Worm (Caenorhabditis elegans) whole organism, L3 larva: ENCODE results near the gene B0250.18.

Source experiments
- R02D3.7 ChIP-seq: fragments of 150-350 bp; optimal IDR thresholded peaks from 2 replicates; lab custom pipeline; 2014; ENCODE audit warnings: missing biosample characterization, missing genetic modification characterization
- ZK546.5 ChIP-seq: sonication (generic microtip); optimal IDR thresholded peaks from 2 replicates; lab custom pipeline; 2017; ENCODE audit warnings: missing biosample characterization, missing genetic modification characterization
- aly-2 ChIP-seq: fragments of 150-350 bp; optimal IDR thresholded peaks from 2 replicates; lab custom pipeline; 2014; ENCODE audit warnings: missing biosample characterization, missing genetic modification characterization
- ama-1 ChIP-seq: fragments of 150-350 bp; optimal IDR thresholded peaks from 2 replicates; lab custom pipeline; 2018
- ceh-16 ChIP-seq: sonication (generic microtip); optimal IDR thresholded peaks from 2 replicates; lab custom pipeline; 2017; ENCODE audit warnings: missing biosample characterization, missing genetic modification characterization
- ceh-28 ChIP-seq: fragments of 150-350 bp; optimal IDR thresholded peaks from 2 replicates; lab custom pipeline; 2014; ENCODE audit warnings: missing biosample characterization, missing genetic modification reagents, missing genetic modification characterization
- ceh-82 ChIP-seq: fragments of 150-350 bp; optimal IDR thresholded peaks from 2 replicates; lab custom pipeline; 2014; ENCODE audit warnings: missing biosample characterization, missing genetic modification characterization
- ceh-9 ChIP-seq: sonication (generic microtip); optimal IDR thresholded peaks from 2 replicates; lab custom pipeline; 2018; ENCODE audit warnings: missing biosample characterization, missing genetic modification characterization
- daf-12 ChIP-seq: fragments of 150-350 bp; optimal IDR thresholded peaks from 2 replicates; lab custom pipeline; 2014; ENCODE audit warnings: missing biosample characterization, missing genetic modification reagents, missing genetic modification characterization
- egl-27 ChIP-seq: sonication (generic microtip); optimal IDR thresholded peaks from 4 replicates; lab custom pipeline; 2017; ENCODE audit warnings: missing biosample characterization, missing genetic modification reagents, missing genetic modification characterization
- egl-5 ChIP-seq: fragments of 150-350 bp; optimal IDR thresholded peaks from 2 replicates; lab custom pipeline; 2017; ENCODE audit warnings: missing biosample characterization, missing genetic modification reagents, missing genetic modification characterization, inconsistent platforms
- elt-1 ChIP-seq: fragments of 150-350 bp; optimal IDR thresholded peaks from 2 replicates; lab custom pipeline; 2014; ENCODE audit warnings: missing biosample characterization, missing genetic modification characterization
- elt-2 ChIP-seq: sonication (generic microtip); optimal IDR thresholded peaks from 2 replicates; lab custom pipeline; 2016; ENCODE audit warnings: missing genetic modification reagents, mild to moderate bottlenecking, missing genetic modification characterization, missing compliant biosample characterization
- elt-3 ChIP-seq, 3 experiments: fragments of 150-350 bp in 1 of 3; sonication (generic microtip) in 2 of 3; optimal IDR thresholded peaks; 2 replicates in 2 of 3; 4 replicates in 1 of 3; lab custom pipeline; 2014 to 2017; ENCODE audit warnings: missing biosample characterization in 3 of 3, missing genetic modification characterization in 3 of 3
- eor-1 ChIP-seq, 2 experiments: fragments of 150-350 bp; optimal IDR thresholded peaks; 2 replicates each; lab custom pipeline; 2014 to 2018; ENCODE audit warnings: missing biosample characterization in 2 of 2, missing genetic modification characterization in 2 of 2
- fkh-10 ChIP-seq: sonication (generic microtip); optimal IDR thresholded peaks from 2 replicates; lab custom pipeline; 2017; ENCODE audit warnings: missing biosample characterization, missing genetic modification reagents, missing genetic modification characterization
- fkh-2 ChIP-seq: fragments of 150-350 bp; optimal IDR thresholded peaks from 2 replicates; lab custom pipeline; 2014; ENCODE audit warnings: missing biosample characterization, missing genetic modification reagents, missing genetic modification characterization
- fos-1 ChIP-seq: fragments of 150-350 bp; optimal IDR thresholded peaks from 2 replicates; lab custom pipeline; 2014; ENCODE audit warnings: missing biosample characterization, missing genetic modification characterization
- jun-1 ChIP-seq: fragments of 150-350 bp; optimal IDR thresholded peaks from 2 replicates; lab custom pipeline; 2014; ENCODE audit warnings: missing biosample characterization, missing genetic modification reagents, missing genetic modification characterization
- lin-15B ChIP-seq: fragments of 150-350 bp; optimal IDR thresholded peaks from 2 replicates; lab custom pipeline; 2014; ENCODE audit warnings: missing biosample characterization, missing genetic modification characterization
- lin-39 ChIP-seq: fragments of 150-350 bp; optimal IDR thresholded peaks from 2 replicates; lab custom pipeline; 2018; ENCODE audit warnings: missing biosample characterization, missing genetic modification reagents, missing genetic modification characterization
- lsy-12 ChIP-seq: sonication (generic microtip); optimal IDR thresholded peaks from 2 replicates; lab custom pipeline; 2016; ENCODE audit warnings: mild to moderate bottlenecking, missing genetic modification characterization, missing compliant biosample characterization
- mdl-1 ChIP-seq: fragments of 150-350 bp; optimal IDR thresholded peaks from 2 replicates; lab custom pipeline; 2014; ENCODE audit warnings: missing biosample characterization, missing genetic modification characterization
- mml-1 ChIP-seq: fragments of 150-350 bp; sonication (generic microtip); optimal IDR thresholded peaks from 3 replicates; lab custom pipeline; 2014; ENCODE audit warnings: missing biosample characterization, missing genetic modification characterization
- nfya-1 ChIP-seq: sonication (generic microtip); optimal IDR thresholded peaks from 2 replicates; lab custom pipeline; 2017; ENCODE audit warnings: missing genetic modification characterization, mild to moderate bottlenecking, missing compliant biosample characterization, antibody characterized with exemption, moderate library complexity; ENCODE audit not compliant: insufficient read depth
- nhr-11 ChIP-seq: fragments of 150-350 bp; optimal IDR thresholded peaks from 2 replicates; lab custom pipeline; 2014; ENCODE audit warnings: missing biosample characterization, missing genetic modification characterization
- nhr-12 ChIP-seq: fragments of 150-350 bp; optimal IDR thresholded peaks from 2 replicates; lab custom pipeline; 2014; ENCODE audit warnings: missing biosample characterization, missing genetic modification characterization
- nhr-23 ChIP-seq: fragments of 150-350 bp; optimal IDR thresholded peaks from 2 replicates; lab custom pipeline; 2014; ENCODE audit warnings: missing biosample characterization, missing genetic modification reagents, missing genetic modification characterization
- nhr-25 ChIP-seq: sonication (generic microtip); optimal IDR thresholded peaks from 2 replicates; lab custom pipeline; 2017; ENCODE audit warnings: missing biosample characterization, missing genetic modification characterization
- nhr-28 ChIP-seq: fragments of 150-350 bp; optimal IDR thresholded peaks from 2 replicates; lab custom pipeline; 2014; ENCODE audit warnings: missing biosample characterization, missing genetic modification characterization
- nhr-43 ChIP-seq: sonication (generic microtip); optimal IDR thresholded peaks from 2 replicates; lab custom pipeline; 2016; ENCODE audit warnings: mild to moderate bottlenecking, missing genetic modification characterization, missing compliant biosample characterization; ENCODE audit not compliant: poor library complexity, severe bottlenecking
- nhr-76 ChIP-seq: fragments of 150-350 bp; sonication (generic microtip); optimal IDR thresholded peaks from 5 replicates; lab custom pipeline; 2014; ENCODE audit warnings: missing biosample characterization, missing genetic modification characterization
- nhr-77 ChIP-seq: fragments of 150-350 bp; optimal IDR thresholded peaks from 2 replicates; lab custom pipeline; 2014; ENCODE audit warnings: missing biosample characterization, missing genetic modification characterization
- pha-4 ChIP-seq: fragments of 150-350 bp; optimal IDR thresholded peaks from 2 replicates; lab custom pipeline; 2014; ENCODE audit warnings: missing biosample characterization, missing genetic modification reagents, missing genetic modification characterization
- pqm-1 ChIP-seq: fragments of 150-350 bp; optimal IDR thresholded peaks from 2 replicates; lab custom pipeline; 2017; ENCODE audit warnings: missing biosample characterization, missing genetic modification characterization, inconsistent platforms
- sea-2 ChIP-seq: fragments of 150-350 bp; sonication (generic microtip); optimal IDR thresholded peaks from 4 replicates; lab custom pipeline; 2014; ENCODE audit warnings: missing biosample characterization, missing genetic modification reagents, missing genetic modification characterization
- skn-1 ChIP-seq: fragments of 150-350 bp; optimal IDR thresholded peaks from 2 replicates; lab custom pipeline; 2014; ENCODE audit warnings: missing biosample characterization, missing genetic modification characterization
- snpc-4 ChIP-seq: fragments of 150-350 bp; optimal IDR thresholded peaks from 2 replicates; lab custom pipeline; 2014; ENCODE audit warnings: missing biosample characterization, missing genetic modification characterization
- tbx-2 ChIP-seq: sonication (generic microtip); optimal IDR thresholded peaks from 2 replicates; lab custom pipeline; 2016; ENCODE audit warnings: mild to moderate bottlenecking, missing genetic modification characterization, missing compliant biosample characterization
- unc-39 ChIP-seq: sonication (generic microtip); optimal IDR thresholded peaks from 4 replicates; lab custom pipeline; 2017; ENCODE audit warnings: missing biosample characterization, missing genetic modification characterization
- unc-62 ChIP-seq: fragments of 150-350 bp; sonication (generic microtip); optimal IDR thresholded peaks from 4 replicates; lab custom pipeline; 2014; ENCODE audit warnings: missing biosample characterization, missing genetic modification reagents, missing genetic modification characterization
- zag-1 ChIP-seq: fragments of 150-350 bp; optimal IDR thresholded peaks from 2 replicates; lab custom pipeline; 2014; ENCODE audit warnings: missing biosample characterization, missing genetic modification characterization
- ztf-4 ChIP-seq: fragments of 150-350 bp; optimal IDR thresholded peaks from 2 replicates; lab custom pipeline; 2014; ENCODE audit warnings: missing biosample characterization, missing genetic modification characterization

The B0250.18 gene

DNA sequence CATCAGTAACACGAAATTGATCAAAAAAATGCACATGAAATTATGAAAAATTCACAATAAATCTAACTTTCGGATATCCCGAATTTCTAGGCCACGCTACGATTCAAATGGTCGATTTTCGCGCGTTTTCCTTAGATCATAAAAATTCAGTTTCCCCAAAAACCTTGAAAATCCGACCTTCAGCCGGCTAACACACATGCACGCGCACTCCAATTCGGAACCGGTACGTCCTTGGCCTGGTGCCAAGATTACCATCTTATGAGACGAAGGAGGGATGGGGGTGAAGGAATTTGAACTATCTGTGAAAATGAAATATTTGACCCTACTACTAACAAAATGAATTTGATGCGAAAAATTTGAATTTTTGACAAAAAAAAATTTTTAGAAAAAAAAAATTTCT is 38.0 kb downstream of the B0250.18 start:
- TF ChIP-seq ama-1 (lab: Kevin White, UChicago) (no peak), elt-3 (tag; optimal IDR thresholded peaks at IDR 0.05; lab: Kevin White, UChicago) (no peak), nhr-23 (tag; lab: Kevin White, UChicago) (peak; percentile 60), nhr-11 (tag; lab: Kevin White, UChicago) (no peak), nhr-25 (tag; lab: Kevin White, UChicago) (peak; percentile 92), jun-1 (no peak), nhr-28 (no peak), elt-1 (tag; lab: Kevin White, UChicago) (peak; percentile 1)

DNA sequence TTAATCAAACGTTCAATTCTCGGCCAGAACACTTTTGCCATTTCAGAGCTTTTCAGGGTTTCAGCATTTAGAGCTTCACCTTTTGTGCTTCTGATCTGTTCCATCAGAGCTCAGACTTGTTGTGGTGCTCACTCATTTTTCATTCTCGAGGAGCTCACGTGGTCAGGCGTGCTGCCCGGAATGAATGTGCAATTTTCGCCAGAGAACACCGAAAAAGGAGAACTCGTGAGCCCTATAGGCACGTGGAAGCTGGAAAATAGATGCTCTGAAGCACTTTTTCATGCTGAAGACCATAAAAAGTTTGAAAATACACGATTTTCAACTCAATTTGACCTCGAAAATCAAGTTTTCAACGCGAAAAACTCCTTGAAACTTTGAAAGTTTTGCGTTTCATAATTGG is 41.1 kb downstream of the B0250.18 start:
- TF ChIP-seq ama-1 (lab: Kevin White, UChicago) (peak; percentile 47), R02D3.7 (tag; lab: Kevin White, UChicago) (no peak), skn-1 (tag; lab: Kevin White, UChicago) (no peak), nhr-25 (tag; lab: Kevin White, UChicago) (peak; percentile 3)

DNA sequence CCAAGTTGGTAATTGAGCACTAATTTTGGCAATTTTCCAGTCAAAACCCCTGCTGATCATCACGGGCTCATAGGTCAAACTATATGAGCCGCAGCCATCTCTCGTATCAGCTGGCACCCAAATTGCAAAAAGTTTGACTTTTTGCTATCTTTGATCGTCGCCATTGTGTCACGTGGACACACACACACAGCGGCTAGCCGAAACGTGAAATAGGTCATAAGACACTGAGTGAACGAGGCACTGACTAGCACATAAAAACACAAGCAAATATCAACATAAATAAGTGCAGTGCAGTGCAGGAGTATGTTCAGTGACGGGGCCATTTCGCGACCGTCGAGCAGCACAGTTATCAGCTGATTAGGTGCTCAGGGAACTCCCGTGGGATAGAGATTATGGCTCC is 41.9 kb downstream of the B0250.18 start:
- TF ChIP-seq nhr-76 (tag; lab: Kevin White, UChicago) (no peak), fos-1 (no peak), ceh-28 (tag; lab: Kevin White, UChicago) (peak; percentile 23), tbx-2 (no peak), lsy-12 (tag; lab: Kevin White, UChicago) (peak; percentile 8), egl-5 (tag; lab: Kevin White, UChicago) (peak; percentile 85), ceh-9 (tag; lab: Kevin White, UChicago) (no peak), R02D3.7 (tag; lab: Kevin White, UChicago) (no peak), nhr-25 (tag; lab: Kevin White, UChicago) (no peak), skn-1 (tag; lab: Kevin White, UChicago) (no peak), mml-1 (no peak), ama-1 (lab: Kevin White, UChicago) (peak; percentile 48), mdl-1 (tag; lab: Kevin White, UChicago) (peak; percentile 42), nhr-23 (tag; lab: Kevin White, UChicago) (peak; percentile 6), lin-15B (tag; lab: Kevin White, UChicago) (peak; percentile 32), pqm-1 (tag; lab: Kevin White, UChicago) (peak; percentile 85), fkh-2 (tag; lab: Kevin White, UChicago) (no peak), ceh-16 (tag; lab: Kevin White, UChicago) (no peak), nfya-1 (tag; lab: Kevin White, UChicago) (peak; percentile 11), ceh-82 (no peak), nhr-43 (tag; lab: Kevin White, UChicago) (peak; percentile 36), jun-1 (peak; percentile 86), nhr-28 (no peak), elt-1 (tag; lab: Kevin White, UChicago) (no peak), egl-27 (tag; lab: Kevin White, UChicago) (no peak), ztf-4 (tag; lab: Kevin White, UChicago) (no peak), eor-1 (tag; optimal IDR thresholded peaks at IDR 0.05; lab: Kevin White, UChicago) (no peak), ZK546.5 (tag; lab: Kevin White, UChicago) (no peak), elt-2 (tag; lab: Kevin White, UChicago) (peak; percentile 81), lin-39 (tag; lab: Kevin White, UChicago) (peak; percentile 51), snpc-4 (tag; lab: Kevin White, UChicago) (peak; percentile 12), pha-4 (tag; lab: Kevin White, UChicago) (peak; percentile 99), unc-39 (tag; lab: Kevin White, UChicago) (no peak)

DNA sequence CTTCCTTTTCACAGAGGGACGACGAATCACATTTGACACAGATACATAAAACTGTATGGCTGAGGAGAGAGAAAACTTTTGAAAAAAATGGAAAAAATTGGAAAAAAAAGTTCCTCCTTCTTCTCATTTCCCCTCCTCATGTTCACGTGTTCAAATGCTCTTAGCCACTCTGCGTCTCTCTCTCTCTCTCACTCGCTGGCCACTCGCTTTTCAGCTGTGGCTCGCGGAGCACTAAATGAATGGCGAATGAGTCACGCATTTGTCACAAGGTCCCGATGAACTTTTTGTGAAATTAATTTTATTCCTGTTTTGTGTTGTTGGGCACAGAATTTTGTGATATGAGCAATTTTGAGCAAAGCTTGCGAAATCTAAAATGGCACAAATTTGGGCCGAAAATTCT is 42.9 kb downstream of the B0250.18 start:
- TF ChIP-seq egl-5 (tag; lab: Kevin White, UChicago) (peak; percentile 75), fkh-2 (tag; lab: Kevin White, UChicago) (no peak), snpc-4 (tag; lab: Kevin White, UChicago) (no peak), lin-15B (tag; lab: Kevin White, UChicago) (peak; percentile 5), skn-1 (tag; lab: Kevin White, UChicago) (no peak), aly-2 (tag; lab: Kevin White, UChicago) (no peak), nhr-11 (tag; lab: Kevin White, UChicago) (no peak), unc-62 (GFP tag; lab: Kevin White, UChicago) (no peak), nhr-76 (tag; lab: Kevin White, UChicago) (no peak), ZK546.5 (tag; lab: Kevin White, UChicago) (no peak), fkh-10 (peak; percentile 28), lsy-12 (tag; lab: Kevin White, UChicago) (no peak), ztf-4 (tag; lab: Kevin White, UChicago) (no peak), daf-12 (tag; lab: Kevin White, UChicago) (no peak), lin-39 (tag; lab: Kevin White, UChicago) (peak; percentile 41), nhr-12 (tag; lab: Kevin White, UChicago) (no peak), pqm-1 (tag; lab: Kevin White, UChicago) (peak; percentile 35), ceh-9 (tag; lab: Kevin White, UChicago) (no peak), pha-4 (tag; lab: Kevin White, UChicago) (peak; percentile 62), unc-39 (tag; lab: Kevin White, UChicago) (no peak), zag-1 (no peak), nhr-25 (tag; lab: Kevin White, UChicago) (no peak), nhr-77 (tag; lab: Kevin White, UChicago) (no peak), nhr-43 (tag; lab: Kevin White, UChicago) (no peak), sea-2 (GFP tag; lab: Kevin White, UChicago) (no peak), tbx-2 (no peak), ceh-16 (tag; lab: Kevin White, UChicago) (no peak), eor-1 (tag; optimal IDR thresholded peaks at IDR 0.05; lab: Kevin White, UChicago) (no peak), egl-27 (tag; lab: Kevin White, UChicago) (no peak), nhr-28 (no peak)
